Fruit fly (Drosophila melanogaster) whole organism, wandering third instar larva: ENCODE measurements around the gene Plc21C.

Source experiments
- Hr78 ChIP-seq: fragments of >200 bp; optimal IDR thresholded peaks from 2 replicates; lab custom pipeline; 2017; ENCODE audit warnings: missing biosample characterization, missing genetic modification characterization
- Mio ChIP-seq: sonication (Bioruptor generic); optimal IDR thresholded peaks from 2 replicates; lab custom pipeline; 2016; ENCODE audit warnings: missing biosample characterization, missing genetic modification characterization
- ey ChIP-seq: fragments of 200-800 bp; sonication (Bioruptor generic); optimal IDR thresholded peaks from 2 replicates; lab custom pipeline; 2016; ENCODE audit warnings: missing biosample characterization, missing genetic modification characterization
- fru ChIP-seq: fragments of 200-800 bp; sonication (Bioruptor generic); optimal IDR thresholded peaks from 3 replicates; lab custom pipeline; 2016; ENCODE audit warnings: missing biosample characterization, mild to moderate bottlenecking, missing genetic modification characterization
- lola ChIP-seq: fragments of >200 bp; optimal IDR thresholded peaks from 2 replicates; lab custom pipeline; 2017; ENCODE audit warnings: missing biosample characterization, missing genetic modification characterization
- pan ChIP-seq: fragments of >200 bp; optimal IDR thresholded peaks from 2 replicates; lab custom pipeline; 2017
- psq ChIP-seq: fragments of 200-800 bp; sonication (Bioruptor generic); optimal IDR thresholded peaks from 3 replicates; lab custom pipeline; 2017; ENCODE audit warnings: missing biosample characterization, mild to moderate bottlenecking, missing genetic modification characterization, moderate library complexity
- rgr ChIP-seq: fragments of 200-800 bp; sonication (Bioruptor generic); optimal IDR thresholded peaks from 3 replicates; lab custom pipeline; 2016; ENCODE audit warnings: missing biosample characterization, mild to moderate bottlenecking, missing genetic modification characterization

- TF ChIP-seq pan (lab: Kevin White, UChicago) (no peak), ey (no peak), fru (GFP tag; lab: Kevin White, UChicago) (no peak), rgr (no peak), Hr78 (GFP tag; lab: Kevin White, UChicago) (no peak), lola (no peak), psq (GFP tag; lab: Kevin White, UChicago) (no peak), Mio (no peak)
Measured at dm6 chr2L:305198-305597, 537 bp upstream of the Plc21C start.
